Worm (Caenorhabditis elegans) whole organism, late embryonic: Measurements from ENCODE around the gene adal-1.

Experiments used
- ceh-2 ChIP-seq: sonication (generic microtip); optimal IDR thresholded peaks from 2 replicates; lab custom pipeline; 2016; ENCODE audit warnings: missing genotype, missing genetic modification characterization, missing compliant biosample characterization
- che-1 ChIP-seq: sonication (generic microtip); optimal IDR thresholded peaks from 2 replicates; lab custom pipeline; 2016; ENCODE audit warnings: mild to moderate bottlenecking, missing genetic modification characterization, missing compliant biosample characterization
- hlh-8 ChIP-seq: sonication (generic microtip); optimal IDR thresholded peaks from 2 replicates; lab custom pipeline; 2016; ENCODE audit warnings: missing genotype, missing genetic modification characterization, missing compliant biosample characterization
- madf-2 ChIP-seq: sonication (generic microtip); optimal IDR thresholded peaks from 2 replicates; lab custom pipeline; 2017; ENCODE audit warnings: missing genetic modification characterization, missing compliant biosample characterization
- npax-4 ChIP-seq: sonication (generic microtip); optimal IDR thresholded peaks from 2 replicates; lab custom pipeline; 2016; ENCODE audit warnings: missing genetic modification characterization, missing compliant biosample characterization
- pqm-1 ChIP-seq: sonication (generic microtip); optimal IDR thresholded peaks from 2 replicates; lab custom pipeline; 2016; ENCODE audit warnings: missing genetic modification characterization, missing compliant biosample characterization
- tbx-2 ChIP-seq: sonication (generic microtip); optimal IDR thresholded peaks from 2 replicates; lab custom pipeline; 2016; ENCODE audit warnings: missing genetic modification characterization, missing compliant biosample characterization

DNA sequence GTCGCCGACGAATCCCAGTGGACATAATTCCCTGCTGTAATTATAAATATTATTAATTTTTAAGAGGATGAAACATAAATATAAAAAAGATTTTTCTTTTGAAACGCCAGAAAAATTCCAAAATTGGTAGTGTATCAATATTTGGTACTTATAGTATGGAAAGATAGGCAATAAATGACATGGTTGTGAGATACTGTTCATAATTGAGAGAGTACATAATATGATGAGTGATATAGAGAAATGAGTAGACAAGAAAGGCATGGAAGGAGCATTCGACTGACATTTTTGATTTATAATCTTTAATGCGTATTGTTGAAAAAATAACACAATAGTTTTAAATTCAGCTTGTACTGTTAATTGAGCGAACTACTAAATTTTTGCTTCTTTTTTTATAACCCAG lies 4.1 kb upstream of the adal-1 start, which contains the start of gene C44B7.11:
- TF ChIP-seq che-1 (tag; lab: Kevin White, UChicago) (no peak), pqm-1 (no peak), npax-4 (tag; lab: Kevin White, UChicago) (no peak), tbx-2 (tag; lab: Kevin White, UChicago) (no peak), ceh-2 (tag; lab: Kevin White, UChicago) (no peak), madf-2 (no peak), hlh-8 (tag; lab: Kevin White, UChicago) (no peak)
